Fruit fly (Drosophila melanogaster): ENCODE data around the gene CG42594.

The CG42594 gene

dm6 chrX:4919040-4919881 is 78.6 kb downstream of the CG42594 start (continued):
- TF ChIP-seq Hr51 (GFP tag; optimal IDR thresholded peaks at IDR 0.05): peak; percentile 73 to 79
- peak; percentile 53; the same call in 1 of the 3 replicates for TF ChIP-seq croc (GFP tag; conservative IDR thresholded peaks at IDR 0.05)
- peak; percentile 64 for TF ChIP-seq CG8089 (GFP tag; optimal IDR thresholded peaks at IDR 0.05)
- TF ChIP-seq prd (optimal IDR thresholded peaks at IDR 0.05): no peak
- TF ChIP-seq prd (GFP tag; IDR thresholded peaks at IDR 0.05): peak; percentile 91
- peak; percentile 86 for TF ChIP-seq gem (tag; optimal IDR thresholded peaks at IDR 0.05)
- TF ChIP-seq CG43689 (GFP tag; IDR thresholded peaks at IDR 0.05): peak; percentile 84
- peak; percentile 78 for TF ChIP-seq CoRest (tag; optimal IDR thresholded peaks at IDR 0.05)
- TF ChIP-seq Ptx1 (GFP tag; IDR thresholded peaks at IDR 0.05): peak; percentile 93
- TF ChIP-seq jumu (GFP tag; optimal IDR thresholded peaks at IDR 0.05): peak; percentile 90
- peak; percentile 64 for TF ChIP-seq CG18619 (GFP tag; optimal IDR thresholded peaks at IDR 0.05)
- TF ChIP-seq PHDP (tag; optimal IDR thresholded peaks at IDR 0.05): peak; percentile 80
- TF ChIP-seq stc (GFP tag; IDR thresholded peaks at IDR 0.05): peak; percentile 79
- TF ChIP-seq sens (GFP tag): peak; percentile 95
- no peak for TF ChIP-seq hb (GFP tag; IDR thresholded peaks at IDR 0.05; ENCODE audit: partially characterized antibody)
- no peak for TF ChIP-seq crol (GFP tag; IDR thresholded peaks at IDR 0.05)
- TF ChIP-seq chinmo (GFP tag; IDR thresholded peaks at IDR 0.05; ENCODE audit: partially characterized antibody): no peak
- TF ChIP-seq Hr78 (GFP tag; optimal IDR thresholded peaks at IDR 0.05): peak in 1 of 2 experiments; percentile 66
- TF ChIP-seq inv (GFP tag; IDR thresholded peaks at IDR 0.05; ENCODE audit: partially characterized antibody): no peak
- no peak for TF ChIP-seq Scr (GFP tag; IDR thresholded peaks at IDR 0.05; ENCODE audit: partially characterized antibody)
- TF ChIP-seq disco-r (GFP tag; optimal IDR thresholded peaks at IDR 0.05): peak; percentile 37
- peak; percentile 51 for TF ChIP-seq CG4617 (GFP tag; optimal IDR thresholded peaks at IDR 0.05; ENCODE audit: borderline replicate concordance)
- peak; percentile 87 to 90 for TF ChIP-seq dpn (GFP tag; optimal IDR thresholded peaks at IDR 0.05)
- TF ChIP-seq CG12391 (tag; optimal IDR thresholded peaks at IDR 0.05): peak; percentile 71
- peak; percentile 97 for TF ChIP-seq Rfx (GFP tag; IDR thresholded peaks at IDR 0.05)
- peak; percentile 75 for TF ChIP-seq caup (GFP tag; optimal IDR thresholded peaks at IDR 0.05; ENCODE audit: severe bottlenecking)
- peak; percentile 71 for TF ChIP-seq Fer1 (GFP tag; optimal IDR thresholded peaks at IDR 0.05)
- TF ChIP-seq sens-2 (GFP tag; IDR thresholded peaks at IDR 0.05): peak; percentile 67; the same call in 1 of the 2 replicates
- peak; percentile 69 for TF ChIP-seq CG16815 (GFP tag; optimal IDR thresholded peaks at IDR 0.05)
- peak; percentile 86 for TF ChIP-seq CG14667 (GFP tag; IDR thresholded peaks at IDR 0.05)
- TF ChIP-seq danr (GFP tag; IDR thresholded peaks at IDR 0.05): peak; percentile 82
- TF ChIP-seq Hey (tag; optimal IDR thresholded peaks at IDR 0.05): no peak
- peak; percentile 92 for TF ChIP-seq ind (GFP tag; optimal IDR thresholded peaks at IDR 0.05)
- TF ChIP-seq Eip74EF (GFP tag; optimal IDR thresholded peaks at IDR 0.05): peak in 1 of 2 experiments; percentile 44
- peak; percentile 75 for TF ChIP-seq CG11085 (GFP tag; IDR thresholded peaks at IDR 0.05)
- peak; percentile 84 for TF ChIP-seq bab2 (GFP tag; optimal IDR thresholded peaks at IDR 0.05)
- TF ChIP-seq CG17568 (GFP tag; optimal IDR thresholded peaks at IDR 0.05): no peak
- TF ChIP-seq CG10274 (GFP tag; optimal IDR thresholded peaks at IDR 0.05): peak; percentile 54
- TF ChIP-seq gt (GFP tag; IDR thresholded peaks at IDR 0.05): no peak; the same call in 1 of the 2 replicates
- TF ChIP-seq Ada2b (GFP tag; IDR thresholded peaks at IDR 0.05): peak; percentile 92
- no peak for TF ChIP-seq Sox100B (GFP tag; optimal IDR thresholded peaks at IDR 0.05)
- TF ChIP-seq pho (GFP tag; optimal IDR thresholded peaks at IDR 0.05): peak; percentile 67
- TF ChIP-seq Lim3 (GFP tag; IDR thresholded peaks at IDR 0.05): peak; percentile 27; the same call in 1 of the 2 replicates
- TF ChIP-seq C15 (GFP tag; IDR thresholded peaks at IDR 0.05): peak; percentile 80; the same call in 1 of the 3 replicates
- TF ChIP-seq lilli (GFP tag; optimal IDR thresholded peaks at IDR 0.05): peak; percentile 86
- TF ChIP-seq CG6854 (GFP tag; optimal IDR thresholded peaks at IDR 0.05): no peak
- peak; percentile 91 for TF ChIP-seq ci (GFP tag; IDR thresholded peaks at IDR 0.05)
- TF ChIP-seq mirr (GFP tag; optimal IDR thresholded peaks at IDR 0.05): peak; percentile 63

Measured in whole organism, embryonic.